Worm (Caenorhabditis elegans) whole organism, L1 larva: ENCODE measurements around the gene sul-1.

Source experiments
- nhr-237 ChIP-seq: fragments of 150-350 bp; optimal IDR thresholded peaks from 2 replicates; lab custom pipeline; 2014; ENCODE audit warnings: missing biosample characterization, missing genetic modification characterization
- rnt-1 ChIP-seq: sonication (generic microtip); optimal IDR thresholded peaks from 2 replicates; lab custom pipeline; 2016; ENCODE audit warnings: mild to moderate bottlenecking, missing genetic modification characterization, moderate library complexity, missing compliant biosample characterization
- snpc-4 ChIP-seq: fragments of 150-350 bp; optimal IDR thresholded peaks from 2 replicates; lab custom pipeline; 2014; ENCODE audit warnings: missing biosample characterization, missing genetic modification characterization

DNA sequence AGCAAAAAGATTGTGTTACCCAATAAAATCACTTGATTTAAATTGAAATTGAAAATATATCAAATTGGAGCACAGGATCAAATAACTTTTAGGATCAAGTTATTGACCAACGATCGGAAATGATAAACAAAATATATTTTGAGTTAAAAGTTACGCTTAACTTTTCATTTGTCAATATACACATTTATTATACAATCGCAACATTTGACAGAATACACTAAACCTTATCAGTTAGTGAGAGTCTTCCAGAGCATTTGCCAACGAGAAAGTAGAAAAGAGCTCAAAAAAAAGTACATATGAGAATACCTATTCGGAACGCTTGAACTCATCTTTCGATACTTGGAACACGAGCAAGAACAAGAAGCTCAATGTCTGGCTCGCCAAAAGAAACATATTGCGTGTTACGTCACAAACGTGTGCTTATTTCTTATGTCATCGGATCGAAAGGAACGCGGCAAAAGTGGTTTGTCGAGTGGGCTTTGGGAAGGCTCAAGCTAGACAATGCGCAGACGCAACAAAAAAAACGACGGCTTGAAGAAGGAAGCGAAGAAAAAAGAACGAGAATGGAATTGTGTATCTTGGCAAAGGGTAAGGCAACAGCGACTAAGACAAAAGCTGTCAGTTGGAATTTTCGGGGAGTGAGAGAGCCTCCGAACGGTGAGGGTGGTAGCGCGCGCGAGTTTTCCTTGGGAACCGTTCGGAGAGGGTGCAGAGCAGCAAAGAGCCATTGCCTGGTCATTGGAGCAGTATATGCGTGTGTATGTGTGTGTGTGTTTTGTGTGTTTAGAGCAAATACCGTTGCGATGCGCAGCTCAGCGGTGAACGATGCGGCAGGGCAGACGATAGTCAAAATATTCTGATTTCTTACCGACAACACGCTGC is 44.1 kb downstream of the sul-1 start:
- TF ChIP-seq snpc-4 = no peak
- TF ChIP-seq rnt-1 = no peak
- TF ChIP-seq nhr-237 = no peak
